Fruit fly (Drosophila melanogaster) whole organism, embryonic: Measurements from ENCODE around the gene Slu7.
A peak's percentile ranks its signal among the peaks of the same experiment; 100 is the strongest.

ENCODE experiments used
- Ada2b ChIP-seq: fragments of 200-800 bp; sonication (Bioruptor generic); IDR thresholded peaks from 2 replicates; pipeline ENCODE4 v1.3.6; 2022; ENCODE audit warnings: missing biosample characterization, missing genetic modification characterization
- Adf1 ChIP-seq: fragments of 200-800 bp; sonication (Bioruptor generic); IDR thresholded peaks from 2 replicates; pipeline ENCODE4 v1.3.6; 2022; ENCODE audit warnings: missing biosample characterization, missing genetic modification characterization
- Atf-2 ChIP-seq: fragments of 200-800 bp; sonication (Bioruptor generic); optimal IDR thresholded peaks from 2 replicates; lab custom pipeline; 2016; ENCODE audit warnings: missing biosample characterization, missing genetic modification characterization
- Bgb ChIP-seq: fragments of 200-800 bp; sonication (Bioruptor generic); IDR thresholded peaks from 2 replicates; pipeline ENCODE4 v1.3.6; 2022; ENCODE audit warnings: missing biosample characterization, missing genetic modification characterization; ENCODE audit not compliant: partially characterized antibody
- CG10321 ChIP-seq: fragments of 200-800 bp; sonication (Bioruptor generic); IDR thresholded peaks from 2 replicates; pipeline ENCODE4 v1.3.6; 2022; ENCODE audit warnings: missing biosample characterization, missing genetic modification characterization
- CG10565 ChIP-seq: fragments of 200-800 bp; sonication (Bioruptor generic); optimal IDR thresholded peaks from 3 replicates; lab custom pipeline; 2016; ENCODE audit warnings: missing biosample characterization, mild to moderate bottlenecking, missing genetic modification characterization
- CG10979 ChIP-seq: fragments of 200-800 bp; sonication (Bioruptor generic); optimal IDR thresholded peaks from 2 replicates; lab custom pipeline; 2018; ENCODE audit warnings: missing biosample characterization, mild to moderate bottlenecking, missing genetic modification characterization, moderate library complexity
- CG11093 ChIP-seq: fragments of 200-800 bp; sonication (Bioruptor generic); IDR thresholded peaks from 3 replicates; pipeline ENCODE4 v1.3.6; 2022; ENCODE audit warnings: missing biosample characterization, missing genetic modification characterization
- CG12744 ChIP-seq: fragments of 200-800 bp; sonication (Bioruptor generic); optimal IDR thresholded peaks from 2 replicates; lab custom pipeline; 2016; ENCODE audit warnings: missing biosample characterization, missing genetic modification characterization
- CG14965 ChIP-seq: fragments of 200-800 bp; sonication (Bioruptor generic); optimal IDR thresholded peaks from 2 replicates; lab custom pipeline; 2016; ENCODE audit warnings: missing biosample characterization, missing genetic modification characterization, borderline replicate concordance
- CG15011 ChIP-seq: fragments of 200-800 bp; sonication (Bioruptor generic); optimal IDR thresholded peaks from 3 replicates; lab custom pipeline; 2018; ENCODE audit warnings: missing biosample characterization, mild to moderate bottlenecking, missing genetic modification characterization
- CG15073 ChIP-seq: fragments of 200-800 bp; sonication (Bioruptor generic); optimal IDR thresholded peaks from 2 replicates; lab custom pipeline; 2016; ENCODE audit warnings: missing biosample characterization, missing genetic modification characterization
- CG1529 ChIP-seq: fragments of 200-800 bp; sonication (Bioruptor generic); optimal IDR thresholded peaks from 3 replicates; lab custom pipeline; 2018; ENCODE audit warnings: missing biosample characterization, missing genetic modification characterization
- CG16815 ChIP-seq: fragments of 200-800 bp; sonication (Bioruptor generic); optimal IDR thresholded peaks from 3 replicates; lab custom pipeline; 2017; ENCODE audit warnings: missing biosample characterization, mild to moderate bottlenecking, missing genetic modification characterization
- CG16863 ChIP-seq: fragments of 200-800 bp; sonication (Bioruptor generic); optimal IDR thresholded peaks from 3 replicates; lab custom pipeline; 2016; ENCODE audit warnings: missing biosample characterization, missing genetic modification characterization
- CG17612 ChIP-seq: fragments of 200-800 bp; sonication (Bioruptor generic); IDR thresholded peaks from 2 replicates; pipeline ENCODE4 v1.3.6; 2022; ENCODE audit warnings: missing biosample characterization, missing genetic modification characterization
- CG17802 ChIP-seq: fragments of 200-800 bp; sonication (Bioruptor generic); optimal IDR thresholded peaks from 2 replicates; lab custom pipeline; 2018; ENCODE audit warnings: missing biosample characterization, mild to moderate bottlenecking, missing genetic modification characterization, moderate library complexity
- CG17912 ChIP-seq: fragments of 200-800 bp; sonication (Bioruptor generic); optimal IDR thresholded peaks from 2 replicates; lab custom pipeline; 2018; ENCODE audit warnings: missing biosample characterization, mild to moderate bottlenecking, missing genetic modification characterization
- CG18262 ChIP-seq: fragments of 200-800 bp; optimal IDR thresholded peaks from 3 replicates; lab custom pipeline; 2019; ENCODE audit warnings: missing biosample characterization, mild to moderate bottlenecking, missing genetic modification characterization, moderate library complexity
- CG18599 ChIP-seq: fragments of 200-800 bp; sonication (Bioruptor generic); optimal IDR thresholded peaks from 3 replicates; lab custom pipeline; 2017; ENCODE audit warnings: missing biosample characterization, missing genetic modification characterization, mild to moderate bottlenecking, moderate library complexity, missing genetic modification reagents
- CG2199 ChIP-seq: fragments of 200-800 bp; sonication (Bioruptor generic); IDR thresholded peaks from 3 replicates; pipeline ENCODE4 v1.3.6; 2022; ENCODE audit warnings: missing biosample characterization, missing genetic modification characterization
- CG34422 ChIP-seq: fragments of 200-800 bp; sonication (Bioruptor generic); IDR thresholded peaks from 3 replicates; pipeline ENCODE4 v1.3.6; 2022; ENCODE audit warnings: missing biosample characterization, missing genetic modification characterization
- CG3726 ChIP-seq: fragments of 200-800 bp; sonication (Bioruptor generic); IDR thresholded peaks from 3 replicates; pipeline ENCODE4, ENCODE4 v1.3.6; 2022; ENCODE audit warnings: missing biosample characterization, missing genetic modification characterization
- CG3995 ChIP-seq: fragments of 200-800 bp; sonication (Bioruptor generic); optimal IDR thresholded peaks from 3 replicates; lab custom pipeline; 2016; ENCODE audit warnings: missing biosample characterization, missing genetic modification characterization
- CG6813 ChIP-seq: fragments of 200-800 bp; sonication (Bioruptor generic); optimal IDR thresholded peaks from 2 replicates; lab custom pipeline; 2017; ENCODE audit warnings: missing biosample characterization, missing genetic modification characterization, mild to moderate bottlenecking, moderate library complexity, missing genetic modification reagents
- CG7357 ChIP-seq: fragments of 200-800 bp; sonication (Bioruptor generic); IDR thresholded peaks from 3 replicates; pipeline ENCODE4 v1.3.6; 2022; ENCODE audit warnings: missing biosample characterization, missing genetic modification characterization
- CG7839 ChIP-seq: fragments of 200-800 bp; sonication (Bioruptor generic); optimal IDR thresholded peaks from 3 replicates; lab custom pipeline; 2018; ENCODE audit warnings: missing biosample characterization, mild to moderate bottlenecking, missing genetic modification characterization, moderate library complexity
- CG8290 ChIP-seq, 3 experiments: fragments of 200-800 bp; sonication (Bioruptor generic); optimal IDR thresholded peaks; 2 replicates each; lab custom pipeline; 2016 to 2019; ENCODE audit warnings: missing biosample characterization in 3 of 3, missing genetic modification characterization in 3 of 3, mild to moderate bottlenecking in 2 of 3, moderate library complexity in 1 of 3
- ERR ChIP-seq: fragments of 200-800 bp; sonication (Bioruptor generic); optimal IDR thresholded peaks from 2 replicates; lab custom pipeline; 2016; ENCODE audit warnings: missing biosample characterization, missing genetic modification characterization
- Gug ChIP-seq: fragments of 200-800 bp; sonication (Bioruptor generic); IDR thresholded peaks from 4 replicates; pipeline ENCODE4 v1.3.6; 2022; ENCODE audit warnings: missing biosample characterization, missing genetic modification characterization
- Hr51 ChIP-seq, 2 experiments: fragments of 200-800 bp; sonication (Bioruptor generic); optimal IDR thresholded peaks; 2 replicates in 1 of 2; 3 replicates in 1 of 2; lab custom pipeline; 2016 to 2018; ENCODE audit warnings: missing biosample characterization in 2 of 2, missing genetic modification characterization in 2 of 2, mild to moderate bottlenecking in 1 of 2, moderate library complexity in 1 of 2
- Hsf ChIP-seq: fragments of 200-800 bp; sonication (Bioruptor generic); optimal IDR thresholded peaks from 3 replicates; lab custom pipeline; 2016; ENCODE audit warnings: missing biosample characterization, missing genetic modification characterization
- Taf1 ChIP-seq: fragments of 200-800 bp; sonication (Bioruptor generic); IDR thresholded peaks from 2 replicates; pipeline ENCODE4 v1.3.6; 2022; ENCODE audit warnings: missing biosample characterization, missing genetic modification characterization
- al ChIP-seq: fragments of 200-800 bp; sonication (Bioruptor generic); IDR thresholded peaks from 2 replicates; pipeline ENCODE4 v1.3.6; 2022; ENCODE audit warnings: missing biosample characterization, missing genetic modification characterization
- bbx ChIP-seq: fragments of 200-800 bp; sonication (Bioruptor generic); IDR thresholded peaks from 2 replicates; pipeline ENCODE4 v1.3.6; 2022; ENCODE audit warnings: missing biosample characterization, missing genetic modification characterization; ENCODE audit not compliant: partially characterized antibody
- bowl ChIP-seq: fragments of 200-800 bp; sonication (Bioruptor generic); IDR thresholded peaks from 2 replicates; pipeline ENCODE4 v1.3.6; 2022; ENCODE audit warnings: missing biosample characterization, missing genetic modification characterization
- caup ChIP-seq: fragments of 200-800 bp; sonication (Bioruptor generic); optimal IDR thresholded peaks from 3 replicates; lab custom pipeline; 2017; ENCODE audit warnings: missing biosample characterization, mild to moderate bottlenecking, missing genetic modification characterization, moderate library complexity; ENCODE audit not compliant: severe bottlenecking
- chn ChIP-seq: fragments of 200-800 bp; sonication (Bioruptor generic); optimal IDR thresholded peaks from 2 replicates; lab custom pipeline; 2016; ENCODE audit warnings: missing biosample characterization, missing genetic modification characterization
- fd102C ChIP-seq: fragments of 200-800 bp; sonication (Bioruptor generic); optimal IDR thresholded peaks from 2 replicates; lab custom pipeline; 2018; ENCODE audit warnings: missing biosample characterization, mild to moderate bottlenecking, missing genetic modification characterization, moderate library complexity
- ftz-f1 ChIP-seq: fragments of 200-800 bp; sonication (Bioruptor generic); optimal IDR thresholded peaks from 2 replicates; lab custom pipeline; 2016; ENCODE audit warnings: missing biosample characterization, missing genetic modification characterization
- inv ChIP-seq: fragments of 200-800 bp; sonication (Bioruptor generic); IDR thresholded peaks from 2 replicates; pipeline ENCODE4 v1.3.6; 2022; ENCODE audit warnings: missing biosample characterization, missing genetic modification characterization; ENCODE audit not compliant: partially characterized antibody
- lab ChIP-seq: fragments of 200-800 bp; sonication (Bioruptor generic); optimal IDR thresholded peaks from 3 replicates; lab custom pipeline; 2017; ENCODE audit warnings: missing biosample characterization, missing genetic modification characterization, mild to moderate bottlenecking, moderate library complexity, missing genetic modification reagents
- lmd ChIP-seq: fragments of 200-800 bp; sonication (Bioruptor generic); IDR thresholded peaks from 2 replicates; pipeline ENCODE4 v1.3.6; 2022; ENCODE audit warnings: missing biosample characterization, missing genetic modification characterization
- lov ChIP-seq, 2 experiments: fragments of 200-800 bp in 1 of 2; fragments of >200 bp in 1 of 2; sonication (Bioruptor generic) in 1 of 2; IDR thresholded peaks in 1 of 2; optimal IDR thresholded peaks in 1 of 2; 2 replicates in 1 of 2; 3 replicates in 1 of 2; pipeline versions ENCODE4 v1.3.6 to Lab custom; 2017 to 2022; ENCODE audit warnings: missing biosample characterization in 1 of 2, missing genetic modification characterization in 1 of 2
- psq ChIP-seq: fragments of 200-800 bp; sonication (Bioruptor generic); optimal IDR thresholded peaks from 2 replicates; lab custom pipeline; 2017; ENCODE audit warnings: missing biosample characterization, missing genetic modification characterization
- run ChIP-seq: fragments of 200-800 bp; sonication (Bioruptor generic); optimal IDR thresholded peaks from 3 replicates; lab custom pipeline; 2018; ENCODE audit warnings: missing biosample characterization, mild to moderate bottlenecking, missing genetic modification characterization
- zen2 ChIP-seq: fragments of 200-800 bp; sonication (Bioruptor generic); IDR thresholded peaks from 3 replicates; pipeline ENCODE4 v1.3.6; 2022; ENCODE audit warnings: missing biosample characterization, missing genetic modification characterization; ENCODE audit not compliant: partially characterized antibody

Slu7 gene

dm6 chr3R:29038960-29039581 lies at the start of gene Slu7, which contains the start of gene Pkc98E (continued):
- TF ChIP-seq ftz-f1 (GFP tag; lab: Kevin White, UChicago) (peak; percentile 78), lab (peak; percentile 77), lov (optimal IDR thresholded peaks at IDR 0.05; lab: Kevin White, UChicago) (no peak), lov (GFP tag; IDR thresholded peaks at IDR 0.05; lab: Robert Waterston, UW) (0 out of 3 replicates have a peak, but pooled peaks have one; percentile 59), CG17912 (GFP tag; lab: Kevin White, UChicago) (peak; percentile 19), CG17802 (peak; percentile 13), CG6813 (GFP tag; lab: Kevin White, UChicago) (no peak), CG15073 (GFP tag; lab: Kevin White, UChicago) (no peak), fd102C (GFP tag; lab: Kevin White, UChicago) (no peak), CG10321 (GFP tag; lab: Robert Waterston, UW) (0 out of 2 replicates have a peak, but pooled peaks have one; percentile 25), inv (peak; percentile 86), CG3995 (GFP tag; lab: Kevin White, UChicago) (peak; percentile 47), bbx (GFP tag; lab: Robert Waterston, UW) (peak; percentile 92), Taf1 (GFP tag; lab: Robert Waterston, UW) (no peak), CG7357 (GFP tag; lab: Robert Waterston, UW) (0 out of 3 replicates have a peak, but pooled peaks have one; percentile 9), Hr51 (GFP tag; optimal IDR thresholded peaks at IDR 0.05; lab: Kevin White, UChicago) (peak in 1 of 2 experiments; percentile 66), CG15011 (no peak), CG18262 (tag; lab: Kevin White, UChicago) (no peak), CG17612 (GFP tag; lab: Robert Waterston, UW) (no peak), chn (GFP tag; lab: Kevin White, UChicago) (peak; percentile 74), zen2 (peak; percentile 81), Adf1 (GFP tag; lab: Robert Waterston, UW) (peak; percentile 34; the same call in 1 of the 2 replicates), ERR (peak; percentile 42), CG14965 (GFP tag; lab: Kevin White, UChicago) (no peak), al (GFP tag; lab: Robert Waterston, UW) (peak; percentile 48; the same call in 1 of the 2 replicates), CG2199 (GFP tag; lab: Robert Waterston, UW) (0 out of 3 replicates have a peak, but pooled peaks have one; percentile 52), psq (GFP tag; lab: Kevin White, UChicago) (peak; percentile 14), CG10979 (tag; lab: Kevin White, UChicago) (no peak), bowl (GFP tag; lab: Robert Waterston, UW) (no peak), run (tag; lab: Kevin White, UChicago) (no peak), caup (peak; percentile 72), CG18599 (GFP tag; lab: Kevin White, UChicago) (peak; percentile 68), CG16863 (no peak), Ada2b (GFP tag; lab: Robert Waterston, UW) (peak; percentile 13; the same call in 1 of the 2 replicates), Gug (peak; percentile 71; the same call in 3 of the 4 replicates), CG34422 (GFP tag; lab: Robert Waterston, UW) (peak; percentile 77; the same call in 2 of the 3 replicates), lmd (GFP tag; lab: Robert Waterston, UW) (peak; percentile 63; the same call in 1 of the 2 replicates), Atf-2 (GFP tag; lab: Kevin White, UChicago) (no peak), CG16815 (GFP tag; lab: Kevin White, UChicago) (peak; percentile 30), CG8290 (GFP tag; optimal IDR thresholded peaks at IDR 0.05; lab: Kevin White, UChicago) (peak; percentile 59), CG8290 (tag; optimal IDR thresholded peaks at IDR 0.05; lab: Kevin White, UChicago) (peak; percentile 71 to 93), Hsf (GFP tag; lab: Kevin White, UChicago) (peak; percentile 70), CG10565 (GFP tag; lab: Kevin White, UChicago) (no peak), CG11093 (GFP tag; lab: Robert Waterston, UW) (no peak), CG12744 (no peak), CG7839 (tag; lab: Kevin White, UChicago) (peak; percentile 31), Bgb (peak; percentile 93), CG1529 (GFP tag; lab: Kevin White, UChicago) (no peak), CG3726 (GFP tag; lab: Robert Waterston, UW) (no peak)
